Worm (Caenorhabditis elegans) whole organism, L2 larva: ENCODE results near the gene dyf-11.
A peak's percentile ranks its signal among the peaks of the same experiment; 100 is the strongest.

Experiments
- F13H6.1 ChIP-seq: sonication (generic microtip); optimal IDR thresholded peaks from 2 replicates; lab custom pipeline; 2016; ENCODE audit warnings: missing genetic modification characterization, missing compliant biosample characterization
- R02D3.7 ChIP-seq: fragments of 150-350 bp; optimal IDR thresholded peaks from 2 replicates; lab custom pipeline; 2014; ENCODE audit warnings: missing biosample characterization, missing genetic modification characterization
- Y55F3AM.14 ChIP-seq: fragments of 200-800 bp; sonication (Bioruptor generic); optimal IDR thresholded peaks from 2 replicates; lab custom pipeline; 2018; ENCODE audit warnings: mild to moderate bottlenecking, missing genetic modification characterization, missing compliant biosample characterization
- ZK546.5 ChIP-seq: sonication (generic microtip); optimal IDR thresholded peaks from 2 replicates; lab custom pipeline; 2017; ENCODE audit warnings: missing biosample characterization, missing genetic modification characterization
- alr-1 ChIP-seq: fragments of 150-350 bp; optimal IDR thresholded peaks from 2 replicates; lab custom pipeline; 2014; ENCODE audit warnings: missing biosample characterization, missing genetic modification characterization
- aly-2 ChIP-seq: fragments of 150-350 bp; optimal IDR thresholded peaks from 2 replicates; lab custom pipeline; 2014; ENCODE audit warnings: missing biosample characterization, missing genetic modification characterization
- ama-1 ChIP-seq: fragments of 150-350 bp; optimal IDR thresholded peaks from 2 replicates; lab custom pipeline; 2018; ENCODE audit warnings: inconsistent platforms
- blmp-1 ChIP-seq: sonication (generic microtip); optimal IDR thresholded peaks from 2 replicates; lab custom pipeline; 2017; ENCODE audit warnings: missing genetic modification characterization, mild to moderate bottlenecking, missing compliant biosample characterization, antibody characterized with exemption, moderate library complexity; ENCODE audit not compliant: insufficient read depth
- ceh-16 ChIP-seq: fragments of 150-350 bp; optimal IDR thresholded peaks from 2 replicates; lab custom pipeline; 2014; ENCODE audit warnings: missing biosample characterization, missing genetic modification characterization
- crh-2 ChIP-seq: sonication (generic microtip); optimal IDR thresholded peaks from 2 replicates; lab custom pipeline; 2017; ENCODE audit warnings: missing biosample characterization, missing genetic modification characterization
- dmd-4 ChIP-seq: sonication (generic microtip); optimal IDR thresholded peaks from 2 replicates; lab custom pipeline; 2017; ENCODE audit warnings: missing biosample characterization, missing genetic modification characterization
- egl-27 ChIP-seq: sonication (generic microtip); optimal IDR thresholded peaks from 3 replicates; lab custom pipeline; 2017; ENCODE audit warnings: missing biosample characterization, missing genetic modification reagents, missing genetic modification characterization
- elt-1 ChIP-seq: fragments of 150-350 bp; optimal IDR thresholded peaks from 2 replicates; lab custom pipeline; 2014; ENCODE audit warnings: missing biosample characterization, missing genetic modification characterization
- elt-3 ChIP-seq: sonication (generic microtip); optimal IDR thresholded peaks from 2 replicates; lab custom pipeline; 2017; ENCODE audit warnings: missing biosample characterization, missing genetic modification characterization
- fos-1 ChIP-seq: fragments of 150-350 bp; optimal IDR thresholded peaks from 2 replicates; lab custom pipeline; 2014; ENCODE audit warnings: missing biosample characterization, missing genetic modification characterization
- gmeb-1 ChIP-seq: fragments of 150-350 bp; optimal IDR thresholded peaks from 2 replicates; lab custom pipeline; 2014; ENCODE audit warnings: missing biosample characterization, missing genetic modification characterization
- lin-11 ChIP-seq: fragments of 150-350 bp; sonication (generic microtip); optimal IDR thresholded peaks from 2 replicates; lab custom pipeline; 2014; ENCODE audit warnings: missing biosample characterization, missing genetic modification characterization, inconsistent platforms, mixed read lengths
- lin-13 ChIP-seq: fragments of 150-350 bp; optimal IDR thresholded peaks from 2 replicates; lab custom pipeline; 2014; ENCODE audit warnings: missing biosample characterization, missing genetic modification reagents, missing genetic modification characterization
- lin-39 ChIP-seq: fragments of 150-350 bp; optimal IDR thresholded peaks from 2 replicates; lab custom pipeline; 2014; ENCODE audit warnings: missing biosample characterization, missing genetic modification reagents, missing genetic modification characterization
- lsy-2 ChIP-seq, 2 experiments: fragments of 150-350 bp in 1 of 2; sonication (generic microtip) in 1 of 2; optimal IDR thresholded peaks; 2 replicates each; lab custom pipeline; 2014 to 2017; ENCODE audit warnings: missing biosample characterization in 2 of 2, missing genetic modification characterization in 2 of 2
- mab-5 ChIP-seq: fragments of 150-350 bp; optimal IDR thresholded peaks from 2 replicates; lab custom pipeline; 2014; ENCODE audit warnings: missing biosample characterization, missing genetic modification characterization
- mbf-1 ChIP-seq: sonication (generic microtip); optimal IDR thresholded peaks from 2 replicates; lab custom pipeline; 2017; ENCODE audit warnings: missing biosample characterization, missing genetic modification characterization
- mdl-1 ChIP-seq, 2 experiments: fragments of 150-350 bp in 1 of 2; sonication (generic microtip) in 1 of 2; optimal IDR thresholded peaks; 2 replicates each; lab custom pipeline; 2017; ENCODE audit warnings: missing biosample characterization in 2 of 2, missing genetic modification characterization in 2 of 2
- nhr-10 ChIP-seq: sonication (generic microtip); optimal IDR thresholded peaks from 2 replicates; lab custom pipeline; 2017; ENCODE audit warnings: missing biosample characterization, missing genetic modification characterization
- nhr-11 ChIP-seq: fragments of 150-350 bp; optimal IDR thresholded peaks from 2 replicates; lab custom pipeline; 2014; ENCODE audit warnings: missing biosample characterization, missing genetic modification characterization
- nhr-12 ChIP-seq: fragments of 150-350 bp; optimal IDR thresholded peaks from 2 replicates; lab custom pipeline; 2014; ENCODE audit warnings: missing biosample characterization, missing genetic modification characterization
- nhr-129 ChIP-seq: fragments of 150-350 bp; optimal IDR thresholded peaks from 2 replicates; lab custom pipeline; 2014; ENCODE audit warnings: missing biosample characterization, missing genetic modification characterization
- nhr-21 ChIP-seq: fragments of 150-350 bp; optimal IDR thresholded peaks from 2 replicates; lab custom pipeline; 2014; ENCODE audit warnings: missing biosample characterization, missing genetic modification characterization
- nhr-23 ChIP-seq: fragments of 150-350 bp; optimal IDR thresholded peaks from 2 replicates; lab custom pipeline; 2014; ENCODE audit warnings: missing biosample characterization, missing genetic modification reagents, missing genetic modification characterization
- nhr-237 ChIP-seq: fragments of 150-350 bp; optimal IDR thresholded peaks from 2 replicates; lab custom pipeline; 2014; ENCODE audit warnings: missing biosample characterization, missing genetic modification characterization
- nhr-25 ChIP-seq: fragments of 150-350 bp; sonication (generic microtip); optimal IDR thresholded peaks from 3 replicates; lab custom pipeline; 2014; ENCODE audit warnings: missing biosample characterization, missing genetic modification characterization
- nhr-6 ChIP-seq: fragments of 150-350 bp; optimal IDR thresholded peaks from 2 replicates; lab custom pipeline; 2014; ENCODE audit warnings: missing biosample characterization, missing genetic modification characterization
- nhr-77 ChIP-seq: fragments of 150-350 bp; optimal IDR thresholded peaks from 2 replicates; lab custom pipeline; 2014; ENCODE audit warnings: missing biosample characterization, missing genetic modification characterization
- peb-1 ChIP-seq: fragments of 150-350 bp; optimal IDR thresholded peaks from 2 replicates; lab custom pipeline; 2014; ENCODE audit warnings: missing biosample characterization, missing genetic modification characterization
- sem-4 ChIP-seq: fragments of 150-350 bp; optimal IDR thresholded peaks from 2 replicates; lab custom pipeline; 2014; ENCODE audit warnings: missing biosample characterization, missing genetic modification reagents, missing genetic modification characterization
- skn-1 ChIP-seq: sonication (generic microtip); optimal IDR thresholded peaks from 2 replicates; lab custom pipeline; 2017; ENCODE audit warnings: missing biosample characterization, missing genetic modification characterization
- sma-3 ChIP-seq: sonication (generic microtip); optimal IDR thresholded peaks from 2 replicates; lab custom pipeline; 2016; ENCODE audit warnings: missing genetic modification reagents, missing genetic modification characterization, missing compliant biosample characterization
- sma-9 ChIP-seq, 2 experiments: fragments of 150-350 bp in 1 of 2; sonication (generic microtip) in 1 of 2; optimal IDR thresholded peaks; 2 replicates each; lab custom pipeline; 2014 to 2016; ENCODE audit warnings: missing genetic modification characterization in 2 of 2, mild to moderate bottlenecking in 1 of 2, missing biosample characterization in 1 of 2, missing compliant biosample characterization in 1 of 2, missing genetic modification reagents in 1 of 2, moderate library complexity in 1 of 2
- snpc-4 ChIP-seq: fragments of 150-350 bp; optimal IDR thresholded peaks from 2 replicates; lab custom pipeline; 2014; ENCODE audit warnings: missing biosample characterization, missing genetic modification characterization
- unc-39 ChIP-seq: fragments of 150-350 bp; optimal IDR thresholded peaks from 2 replicates; lab custom pipeline; 2014; ENCODE audit warnings: missing biosample characterization, missing genetic modification characterization
- unc-55 ChIP-seq: fragments of 150-350 bp; sonication (generic microtip); optimal IDR thresholded peaks from 3 replicates; lab custom pipeline; 2014; ENCODE audit warnings: missing biosample characterization, missing genetic modification reagents, missing genetic modification characterization
- unc-62 ChIP-seq: fragments of 150-350 bp; optimal IDR thresholded peaks from 2 replicates; lab custom pipeline; 2014; ENCODE audit warnings: missing biosample characterization, missing genetic modification reagents, missing genetic modification characterization
- zag-1 ChIP-seq: fragments of 150-350 bp; optimal IDR thresholded peaks from 2 replicates; lab custom pipeline; 2014; ENCODE audit warnings: missing biosample characterization, missing genetic modification characterization
- ztf-1 ChIP-seq: fragments of 200-800 bp; sonication (Bioruptor generic); conservative IDR thresholded peaks from 2 replicates; pipeline ENCODE4 v1.3.6; 2022; ENCODE audit warnings: missing genetic modification characterization, missing compliant biosample characterization
- ztf-11 ChIP-seq: sonication (generic microtip); optimal IDR thresholded peaks from 2 replicates; lab custom pipeline; 2017; ENCODE audit warnings: missing biosample characterization, missing genetic modification characterization
- ztf-4 ChIP-seq: fragments of 150-350 bp; optimal IDR thresholded peaks from 2 replicates; lab custom pipeline; 2014; ENCODE audit warnings: missing biosample characterization, missing genetic modification characterization

The dyf-11 gene

ce11 chrX:790593-790992, 27.0 kb downstream of the dyf-11 start:
- no peak for TF ChIP-seq ztf-1 (GFP tag; lab: Robert Waterston, UW)
- no peak for TF ChIP-seq nhr-77
- TF ChIP-seq crh-2 (tag; lab: Kevin White, UChicago), result no peak
- TF ChIP-seq lin-11 (tag; lab: Kevin White, UChicago), result no peak
- TF ChIP-seq alr-1 (tag; lab: Kevin White, UChicago), result no peak
- TF ChIP-seq ZK546.5 (tag; lab: Kevin White, UChicago), result no peak
- no peak for TF ChIP-seq ama-1
- no peak for TF ChIP-seq nhr-23
- TF ChIP-seq zag-1, result no peak
- no peak for TF ChIP-seq mdl-1 (tag; optimal IDR thresholded peaks at IDR 0.05; lab: Kevin White, UChicago)
- no peak for TF ChIP-seq F13H6.1 (tag; lab: Kevin White, UChicago)
- no peak for TF ChIP-seq lin-39

DNA sequence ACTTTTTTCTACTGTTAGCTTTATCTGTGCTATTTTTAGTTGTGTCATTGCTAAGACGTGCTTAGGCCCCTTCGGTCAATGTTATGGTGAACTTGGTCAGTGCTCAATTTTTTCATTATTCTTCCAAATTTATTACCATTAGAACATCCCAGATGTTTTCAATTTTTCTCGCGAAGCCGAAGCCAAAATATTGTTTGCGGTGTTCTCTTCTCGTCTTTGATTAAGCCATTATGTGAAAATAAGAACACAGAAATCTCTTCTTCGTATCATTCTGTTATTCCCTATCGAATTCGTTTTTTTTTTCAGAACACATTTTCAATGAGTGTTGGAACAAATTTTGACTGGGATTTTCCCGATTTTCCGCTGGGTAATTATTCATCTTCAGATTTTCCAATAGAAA, 38.9 kb downstream of the dyf-11 start, which contains the start of gene gtr-1:
Gene gtr-1 (plus strand): TSS at position 301 of the 400 bp plus-strand sequence.
- TF ChIP-seq elt-3 (tag; lab: Kevin White, UChicago) (no peak), lin-13 (GFP tag; lab: Kevin White, UChicago) (no peak), Y55F3AM.14 (GFP tag; lab: Kevin White, UChicago) (no peak), ZK546.5 (tag; lab: Kevin White, UChicago) (no peak), sma-9 (GFP tag; optimal IDR thresholded peaks at IDR 0.05; lab: Kevin White, UChicago) (no peak), sma-9 (tag; optimal IDR thresholded peaks at IDR 0.05; lab: Kevin White, UChicago) (no peak), unc-62 (no peak), fos-1 (tag; lab: Kevin White, UChicago) (no peak), nhr-10 (no peak), unc-55 (GFP tag; lab: Kevin White, UChicago) (no peak)

DNA sequence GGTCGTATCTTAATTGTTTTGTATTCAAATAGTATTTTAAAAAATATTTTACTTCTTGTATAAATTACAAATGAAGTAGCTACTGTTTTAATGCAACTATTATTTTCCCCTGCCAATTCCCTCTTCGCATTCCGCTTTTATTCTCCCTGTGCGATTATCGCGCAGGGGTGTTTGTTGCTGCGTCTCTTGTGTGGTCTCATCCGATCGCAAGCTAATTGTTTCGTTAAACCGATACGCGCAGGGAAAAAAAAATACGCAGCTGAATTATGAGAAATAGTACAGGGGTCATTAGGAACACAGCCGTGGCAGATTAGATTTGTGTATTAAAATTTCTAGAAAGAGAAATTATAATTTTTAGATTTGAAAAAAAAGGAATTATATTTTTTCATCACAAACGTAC, 43.0 kb downstream of the dyf-11 start:
- TF ChIP-seq snpc-4 (tag; lab: Kevin White, UChicago) (peak; percentile 89), nhr-11 (tag; lab: Kevin White, UChicago) (peak; percentile 84), nhr-25 (tag; lab: Kevin White, UChicago) (peak; percentile 98), zag-1 (peak; percentile 97), mab-5 (tag; lab: Kevin White, UChicago) (peak; percentile 98), nhr-129 (peak; percentile 99), dmd-4 (tag; lab: Kevin White, UChicago) (peak; percentile 77), lin-39 (peak; percentile 89), F13H6.1 (tag; lab: Kevin White, UChicago) (peak; percentile 97), sma-9 (GFP tag; optimal IDR thresholded peaks at IDR 0.05; lab: Kevin White, UChicago) (peak; percentile 97), sma-9 (tag; optimal IDR thresholded peaks at IDR 0.05; lab: Kevin White, UChicago) (no peak), egl-27 (tag; lab: Kevin White, UChicago) (peak; percentile 99), nhr-237 (tag; lab: Kevin White, UChicago) (peak; percentile 95), Y55F3AM.14 (GFP tag; lab: Kevin White, UChicago) (peak; percentile 96), sma-3 (GFP tag; lab: Kevin White, UChicago) (peak; percentile 99), ztf-4 (tag; lab: Kevin White, UChicago) (peak; percentile 96), nhr-77 (peak; percentile 96), ZK546.5 (tag; lab: Kevin White, UChicago) (peak; percentile 67), elt-1 (tag; lab: Kevin White, UChicago) (no peak), ztf-1 (GFP tag; lab: Robert Waterston, UW) (no peak), peb-1 (tag; lab: Kevin White, UChicago) (no peak), R02D3.7 (tag; lab: Kevin White, UChicago) (peak; percentile 69), ama-1 (no peak), mbf-1 (tag; lab: Kevin White, UChicago) (peak; percentile 74), unc-62 (peak; percentile 93), lin-11 (tag; lab: Kevin White, UChicago) (peak; percentile 99), ztf-11 (tag; lab: Kevin White, UChicago) (peak; percentile 67), nhr-12 (tag; lab: Kevin White, UChicago) (peak; percentile 63), lsy-2 (tag; optimal IDR thresholded peaks at IDR 0.05; lab: Kevin White, UChicago) (peak; percentile 95 to 96), fos-1 (tag; lab: Kevin White, UChicago) (peak; percentile 100), crh-2 (tag; lab: Kevin White, UChicago) (peak; percentile 100), nhr-21 (tag; lab: Kevin White, UChicago) (peak; percentile 99), alr-1 (tag; lab: Kevin White, UChicago) (peak; percentile 82), nhr-23 (no peak), mdl-1 (tag; optimal IDR thresholded peaks at IDR 0.05; lab: Kevin White, UChicago) (peak; percentile 84 to 93), unc-55 (GFP tag; lab: Kevin White, UChicago) (peak; percentile 100), ceh-16 (tag; lab: Kevin White, UChicago) (peak; percentile 99), aly-2 (tag; lab: Kevin White, UChicago) (no peak), blmp-1 (tag; lab: Kevin White, UChicago) (peak; percentile 83), gmeb-1 (tag; lab: Kevin White, UChicago) (peak; percentile 95), lin-13 (GFP tag; lab: Kevin White, UChicago) (peak; percentile 98), elt-3 (tag; lab: Kevin White, UChicago) (no peak), nhr-6 (tag; lab: Kevin White, UChicago) (peak; percentile 98), sem-4 (tag; lab: Kevin White, UChicago) (peak; percentile 96), nhr-10 (peak; percentile 98), unc-39 (tag; lab: Kevin White, UChicago) (peak; percentile 46), skn-1 (tag; lab: Kevin White, UChicago) (peak; percentile 93)
